Fruit fly (Drosophila melanogaster) whole organism, wandering third instar larva: ENCODE data around the gene CG43149.

Source experiments
- Abd-B ChIP-seq: fragments of >200 bp; optimal IDR thresholded peaks from 2 replicates; lab custom pipeline; 2017; ENCODE audit warnings: missing biosample characterization, missing genetic modification characterization
- CG32264 ChIP-seq: fragments of 200-800 bp; sonication (Bioruptor generic); optimal IDR thresholded peaks from 2 replicates; lab custom pipeline; 2016; ENCODE audit warnings: missing biosample characterization, missing genetic modification characterization
- CG9705 ChIP-seq: fragments of 200-800 bp; sonication (Bioruptor generic); optimal IDR thresholded peaks from 2 replicates; lab custom pipeline; 2018; ENCODE audit warnings: missing biosample characterization, mild to moderate bottlenecking, missing genetic modification characterization
- CrebA ChIP-seq: fragments of 200-800 bp; sonication (Bioruptor generic); optimal IDR thresholded peaks from 2 replicates; lab custom pipeline; 2016; ENCODE audit warnings: missing biosample characterization, mild to moderate bottlenecking, missing genetic modification characterization, borderline replicate concordance
- Dfd ChIP-seq: fragments of >200 bp; optimal IDR thresholded peaks from 2 replicates; lab custom pipeline; 2017; ENCODE audit warnings: missing biosample characterization, missing genetic modification characterization
- Dif ChIP-seq: fragments of 200-275, 200-300 bp; sonication (Bioruptor generic); optimal IDR thresholded peaks from 2 replicates; lab custom pipeline; 2018; ENCODE audit warnings: missing biosample characterization, missing genetic modification characterization; ENCODE audit not compliant: partially characterized antibody
- GATAd ChIP-seq: sonication (Bioruptor generic); optimal IDR thresholded peaks from 2 replicates; lab custom pipeline; 2016; ENCODE audit warnings: missing biosample characterization, missing genetic modification characterization
- HLH106 ChIP-seq: fragments of 200-800 bp; optimal IDR thresholded peaks from 3 replicates; lab custom pipeline; 2019; ENCODE audit warnings: missing biosample characterization, mild to moderate bottlenecking, missing genetic modification characterization, moderate library complexity
- Hnf4 ChIP-seq: fragments of 200-800 bp; sonication (Bioruptor generic); optimal IDR thresholded peaks from 2 replicates; lab custom pipeline; 2016; ENCODE audit warnings: missing biosample characterization, mild to moderate bottlenecking, missing genetic modification characterization
- Hr78 ChIP-seq: fragments of >200 bp; optimal IDR thresholded peaks from 2 replicates; lab custom pipeline; 2017; ENCODE audit warnings: missing biosample characterization, missing genetic modification characterization
- Hr83 ChIP-seq: fragments of 200-300 bp; sonication (Bioruptor generic); optimal IDR thresholded peaks from 2 replicates; lab custom pipeline; 2016; ENCODE audit warnings: missing biosample characterization, mild to moderate bottlenecking, missing genetic modification characterization, moderate library complexity; ENCODE audit not compliant: poor library complexity, severe bottlenecking
- Jra ChIP-seq: sonication (Bioruptor generic); optimal IDR thresholded peaks from 2 replicates; lab custom pipeline; 2016; ENCODE audit warnings: missing biosample characterization, missing genetic modification characterization
- Mio ChIP-seq: sonication (Bioruptor generic); optimal IDR thresholded peaks from 2 replicates; lab custom pipeline; 2016; ENCODE audit warnings: missing biosample characterization, missing genetic modification characterization
- Myc ChIP-seq: fragments of >200 bp; optimal IDR thresholded peaks from 2 replicates; lab custom pipeline; 2017
- N ChIP-seq: fragments of >200 bp; optimal IDR thresholded peaks from 2 replicates; lab custom pipeline; 2018; ENCODE audit warnings: missing biosample characterization, missing external identifiers, missing genetic modification characterization
- OdsH ChIP-seq: fragments of 200-800 bp; sonication (Bioruptor generic); optimal IDR thresholded peaks from 2 replicates; lab custom pipeline; 2016; ENCODE audit warnings: missing biosample characterization, mild to moderate bottlenecking, missing genetic modification characterization
- Sp1 ChIP-seq: fragments of 200-800 bp; sonication (Bioruptor generic); optimal IDR thresholded peaks from 3 replicates; lab custom pipeline; 2019; ENCODE audit warnings: missing biosample characterization, mild to moderate bottlenecking, missing genetic modification characterization, moderate library complexity
- br ChIP-seq: fragments of 200-800 bp; sonication (Bioruptor generic); optimal IDR thresholded peaks from 2 replicates; lab custom pipeline; 2016; ENCODE audit warnings: missing biosample characterization, missing genetic modification characterization
- brk ChIP-seq: fragments of 200-800 bp; sonication (Bioruptor generic); optimal IDR thresholded peaks from 2 replicates; lab custom pipeline; 2016; ENCODE audit warnings: missing biosample characterization, mild to moderate bottlenecking, missing genetic modification characterization
- dl ChIP-seq, 2 experiments: fragments of 175-275, 200-275 bp in 1 of 2; fragments of 200-275 bp in 1 of 2; sonication (Bioruptor generic); optimal IDR thresholded peaks; lab custom pipeline; 2018; ENCODE audit warnings: mild to moderate bottlenecking in 2 of 2, missing biosample characterization in 2 of 2, missing genetic modification characterization in 2 of 2, moderate library complexity in 2 of 2; ENCODE audit not compliant: partially characterized antibody in 2 of 2, insufficient read depth in 1 of 2
- dsf ChIP-seq: sonication (Bioruptor generic); optimal IDR thresholded peaks from 2 replicates; lab custom pipeline; 2016; ENCODE audit warnings: missing biosample characterization, missing genetic modification characterization, borderline replicate concordance
- ey ChIP-seq: fragments of 200-800 bp; sonication (Bioruptor generic); optimal IDR thresholded peaks from 2 replicates; lab custom pipeline; 2016; ENCODE audit warnings: missing biosample characterization, missing genetic modification characterization
- fru ChIP-seq: fragments of 200-800 bp; sonication (Bioruptor generic); optimal IDR thresholded peaks from 3 replicates; lab custom pipeline; 2016; ENCODE audit warnings: missing biosample characterization, mild to moderate bottlenecking, missing genetic modification characterization
- jim ChIP-seq: fragments of 175-275, 200-325 bp; sonication (Bioruptor generic); optimal IDR thresholded peaks from 2 replicates; lab custom pipeline; 2016; ENCODE audit warnings: missing biosample characterization, mild to moderate bottlenecking, missing genetic modification characterization
- lola ChIP-seq: fragments of >200 bp; optimal IDR thresholded peaks from 2 replicates; lab custom pipeline; 2017; ENCODE audit warnings: missing biosample characterization, missing genetic modification characterization
- pan ChIP-seq: fragments of >200 bp; optimal IDR thresholded peaks from 2 replicates; lab custom pipeline; 2017
- psq ChIP-seq: fragments of 200-800 bp; sonication (Bioruptor generic); optimal IDR thresholded peaks from 3 replicates; lab custom pipeline; 2017; ENCODE audit warnings: missing biosample characterization, mild to moderate bottlenecking, missing genetic modification characterization, moderate library complexity
- rgr ChIP-seq: fragments of 200-800 bp; sonication (Bioruptor generic); optimal IDR thresholded peaks from 3 replicates; lab custom pipeline; 2016; ENCODE audit warnings: missing biosample characterization, mild to moderate bottlenecking, missing genetic modification characterization
- sage ChIP-seq: fragments of 200-800 bp; sonication (Bioruptor generic); optimal IDR thresholded peaks from 2 replicates; lab custom pipeline; 2016; ENCODE audit warnings: missing biosample characterization, mild to moderate bottlenecking, missing genetic modification characterization
- tai ChIP-seq: sonication (Bioruptor generic); optimal IDR thresholded peaks from 2 replicates; lab custom pipeline; 2016; ENCODE audit warnings: missing biosample characterization, missing genetic modification characterization
- usp ChIP-seq: fragments of >200 bp; optimal IDR thresholded peaks from 2 replicates; lab custom pipeline; 2017; ENCODE audit warnings: missing biosample characterization, missing genetic modification characterization
- woc ChIP-seq: sonication (Bioruptor generic); optimal IDR thresholded peaks from 2 replicates; lab custom pipeline; 2016; ENCODE audit warnings: missing biosample characterization, mild to moderate bottlenecking, missing genetic modification characterization

The CG43149 gene

DNA sequence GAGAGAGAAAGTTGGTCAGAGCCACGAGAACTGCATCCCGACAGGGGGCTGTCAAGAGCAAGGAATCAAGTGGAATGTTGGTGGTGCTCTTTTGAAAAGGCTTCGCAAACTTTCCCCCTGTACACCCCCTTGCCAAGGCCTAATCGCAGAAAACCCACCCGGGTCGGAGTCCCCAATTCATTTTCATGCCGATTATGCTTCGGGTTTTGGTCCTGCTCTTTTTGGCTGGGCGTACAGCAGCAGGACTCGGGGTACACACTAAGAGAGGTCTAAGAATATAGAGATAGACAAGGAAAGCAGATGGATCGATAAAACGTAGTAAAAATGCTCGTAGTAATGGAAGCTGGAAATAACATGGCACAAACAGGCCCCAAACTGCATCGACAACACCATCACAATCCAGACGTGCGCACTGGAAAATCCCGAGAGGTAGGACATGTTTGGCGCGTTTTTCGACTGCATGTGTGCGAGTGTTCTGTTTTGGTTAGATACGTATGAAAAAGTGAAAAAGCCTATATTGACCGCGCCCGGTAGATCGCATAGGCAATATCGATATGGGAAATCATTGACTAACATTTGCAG lies 27.8 kb downstream of the CG43149 start:
- TF ChIP-seq Mio (GFP tag; lab: Kevin White, UChicago) (no peak), CG9705 (no peak), Dfd (GFP tag; lab: Kevin White, UChicago) (no peak), Hr83 (GFP tag; lab: Kevin White, UChicago) (no peak), brk (GFP tag; lab: Kevin White, UChicago) (no peak), br (no peak), CrebA (GFP tag; lab: Kevin White, UChicago) (no peak), woc (GFP tag; lab: Kevin White, UChicago) (no peak), tai (GFP tag; lab: Kevin White, UChicago) (no peak), pan (lab: Kevin White, UChicago) (no peak), CG32264 (GFP tag; lab: Kevin White, UChicago) (no peak), ey (GFP tag; lab: Kevin White, UChicago) (no peak), OdsH (no peak), psq (GFP tag; lab: Kevin White, UChicago) (no peak), Dif (no peak), Hr78 (GFP tag; lab: Kevin White, UChicago) (no peak), jim (GFP tag; lab: Kevin White, UChicago) (no peak), usp (no peak)

DNA sequence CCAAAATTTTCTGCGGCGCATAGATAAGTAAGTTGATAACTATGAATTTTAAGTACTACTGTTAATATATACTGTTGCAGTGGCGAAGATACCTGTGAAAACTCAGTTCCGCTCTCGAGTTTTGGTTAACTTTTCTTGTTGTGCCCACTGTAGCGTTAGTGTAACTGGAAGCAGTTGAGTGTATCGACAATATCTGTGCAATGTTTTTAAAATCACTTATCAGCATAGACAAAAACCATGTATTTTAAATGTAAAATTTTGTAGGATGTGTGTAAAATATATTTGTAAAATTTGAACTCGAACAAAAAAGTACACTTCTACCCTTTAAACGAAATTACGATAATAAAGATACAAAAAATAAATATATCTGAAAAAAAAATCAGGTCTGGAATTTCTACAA lies 28.6 kb downstream of the CG43149 start:
- no peak for TF ChIP-seq rgr (GFP tag; lab: Kevin White, UChicago)
- TF ChIP-seq jim (GFP tag; lab: Kevin White, UChicago): no peak
- TF ChIP-seq Abd-B (GFP tag; lab: Kevin White, UChicago): no peak
- TF ChIP-seq Jra (GFP tag; lab: Kevin White, UChicago): no peak
- TF ChIP-seq fru (GFP tag; lab: Kevin White, UChicago): no peak
- no peak for TF ChIP-seq woc (GFP tag; lab: Kevin White, UChicago)
- no peak for TF ChIP-seq N (GFP tag; lab: Kevin White, UChicago)
- no peak for TF ChIP-seq tai (GFP tag; lab: Kevin White, UChicago)
- TF ChIP-seq Myc (lab: Kevin White, UChicago): no peak
- no peak for TF ChIP-seq Hnf4 (GFP tag; lab: Kevin White, UChicago)
- TF ChIP-seq Mio (GFP tag; lab: Kevin White, UChicago): no peak
- no peak for TF ChIP-seq sage (GFP tag; lab: Kevin White, UChicago)
- TF ChIP-seq Dif: no peak
- no peak for TF ChIP-seq Sp1 (GFP tag; lab: Kevin White, UChicago)
- TF ChIP-seq HLH106 (tag; lab: Kevin White, UChicago): no peak
- no peak for TF ChIP-seq usp
- TF ChIP-seq CrebA (GFP tag; lab: Kevin White, UChicago): no peak
- TF ChIP-seq, all 38 proteins: peak for 0

DNA sequence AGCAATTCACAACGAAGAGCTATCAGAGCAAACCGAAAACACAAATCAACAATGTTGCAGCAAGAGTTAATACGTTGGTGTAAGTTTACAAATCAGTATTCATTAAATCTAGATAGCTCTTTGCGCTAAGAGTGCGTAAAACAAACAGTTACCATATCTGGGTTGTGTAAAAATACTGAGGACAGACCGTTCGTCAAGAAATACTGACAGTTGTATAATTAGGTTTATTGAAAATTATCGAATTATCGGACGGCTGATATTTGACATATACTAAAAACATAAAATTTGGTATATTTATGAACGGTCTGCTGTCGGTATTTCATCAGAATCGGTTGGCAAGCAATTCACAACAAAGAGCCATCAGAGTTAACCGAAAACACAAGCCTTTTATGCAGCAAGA lies 32.5 kb downstream of the CG43149 start, which contains the start of gene mthl8:
mthl8 (plus strand) TSS at position 360 of the 400 bp plus-strand sequence.
- TF ChIP-seq CG32264 (GFP tag; lab: Kevin White, UChicago) (no peak), dsf (GFP tag; lab: Kevin White, UChicago) (no peak), Hr83 (GFP tag; lab: Kevin White, UChicago) (no peak), fru (GFP tag; lab: Kevin White, UChicago) (no peak), dl (GFP tag; optimal IDR thresholded peaks at IDR 0.05; lab: Kevin White, UChicago; ENCODE audit: insufficient read depth in 1 of 2, partially characterized antibody in 2 of 2) (no peak), sage (GFP tag; lab: Kevin White, UChicago) (no peak), woc (GFP tag; lab: Kevin White, UChicago) (no peak), GATAd (no peak), Hnf4 (GFP tag; lab: Kevin White, UChicago) (no peak), Sp1 (GFP tag; lab: Kevin White, UChicago) (no peak), lola (no peak)
